Fruit fly (Drosophila melanogaster) whole organism, embryonic: Measurements from ENCODE around the gene CG14406.

Experiments used
- Antp ChIP-seq: fragments of 200-800 bp; sonication (Bioruptor generic); optimal IDR thresholded peaks from 3 replicates; lab custom pipeline; 2016; ENCODE audit warnings: missing biosample characterization, missing genetic modification characterization
- Bdp1 ChIP-seq: fragments of 200-800 bp; sonication (Bioruptor generic); optimal IDR thresholded peaks from 3 replicates; lab custom pipeline; 2016; ENCODE audit warnings: missing biosample characterization, missing genetic modification characterization
- Bgb ChIP-seq: fragments of 200-800 bp; sonication (Bioruptor generic); IDR thresholded peaks from 2 replicates; pipeline ENCODE4 v1.3.6; 2022; ENCODE audit warnings: missing biosample characterization, missing genetic modification characterization; ENCODE audit not compliant: partially characterized antibody
- CG10959 ChIP-seq: fragments of 200-800 bp; sonication (Bioruptor generic); IDR thresholded peaks from 2 replicates; pipeline ENCODE4 v1.3.6; 2022; ENCODE audit warnings: missing biosample characterization, missing genetic modification characterization
- CG11723 ChIP-seq: fragments of 200-800 bp; sonication (Bioruptor generic); optimal IDR thresholded peaks from 2 replicates; lab custom pipeline; 2017; ENCODE audit warnings: missing biosample characterization, mild to moderate bottlenecking, missing genetic modification characterization
- CG12155 ChIP-seq: fragments of 200-800 bp; sonication (Bioruptor generic); optimal IDR thresholded peaks from 3 replicates; lab custom pipeline; 2016; ENCODE audit warnings: missing biosample characterization, missing genetic modification characterization
- CG1233 ChIP-seq: fragments of 200-800 bp; sonication (Bioruptor generic); optimal IDR thresholded peaks from 4 replicates; lab custom pipeline; 2018; ENCODE audit warnings: missing biosample characterization, mild to moderate bottlenecking, missing genetic modification characterization
- CG12659 ChIP-seq: fragments of 200-800 bp; sonication (Bioruptor generic); optimal IDR thresholded peaks from 3 replicates; lab custom pipeline; 2017; ENCODE audit warnings: mild to moderate bottlenecking, missing biosample characterization, missing genetic modification reagents, missing genetic modification characterization
- CG13775 ChIP-seq: fragments of 200-800 bp; sonication (Bioruptor generic); optimal IDR thresholded peaks from 3 replicates; lab custom pipeline; 2017; ENCODE audit warnings: missing biosample characterization, mild to moderate bottlenecking, missing genetic modification characterization
- CG14667 ChIP-seq: fragments of 200-800 bp; sonication (Bioruptor generic); IDR thresholded peaks from 2 replicates; pipeline ENCODE4 v1.3.6; 2022; ENCODE audit warnings: missing biosample characterization, missing genetic modification characterization
- CG1647 ChIP-seq: fragments of 200-800 bp; sonication (Bioruptor generic); optimal IDR thresholded peaks from 3 replicates; lab custom pipeline; 2016; ENCODE audit warnings: missing biosample characterization, missing genetic modification characterization
- CG16815 ChIP-seq: fragments of 200-800 bp; sonication (Bioruptor generic); optimal IDR thresholded peaks from 3 replicates; lab custom pipeline; 2017; ENCODE audit warnings: missing biosample characterization, mild to moderate bottlenecking, missing genetic modification characterization
- CG16863 ChIP-seq: fragments of 200-800 bp; sonication (Bioruptor generic); optimal IDR thresholded peaks from 3 replicates; lab custom pipeline; 2016; ENCODE audit warnings: missing biosample characterization, missing genetic modification characterization
- CG18262 ChIP-seq: fragments of 200-800 bp; optimal IDR thresholded peaks from 3 replicates; lab custom pipeline; 2019; ENCODE audit warnings: missing biosample characterization, mild to moderate bottlenecking, missing genetic modification characterization, moderate library complexity
- CG2199 ChIP-seq: fragments of 200-800 bp; sonication (Bioruptor generic); IDR thresholded peaks from 3 replicates; pipeline ENCODE4 v1.3.6; 2022; ENCODE audit warnings: missing biosample characterization, missing genetic modification characterization
- CG2875 ChIP-seq: fragments of 200-800 bp; sonication (Bioruptor generic); optimal IDR thresholded peaks from 2 replicates; lab custom pipeline; 2017; ENCODE audit warnings: missing biosample characterization, mild to moderate bottlenecking, missing genetic modification characterization, missing genetic modification reagents
- CG4282 ChIP-seq: fragments of 200-800 bp; sonication (Bioruptor generic); optimal IDR thresholded peaks from 2 replicates; lab custom pipeline; 2016; ENCODE audit warnings: missing biosample characterization, missing genetic modification characterization
- CG4360 ChIP-seq: fragments of 200-800 bp; sonication (Bioruptor generic); IDR thresholded peaks from 2 replicates; pipeline ENCODE4 v1.3.6; 2022; ENCODE audit warnings: missing biosample characterization, missing genetic modification characterization
- CG5245 ChIP-seq: fragments of 200-800 bp; sonication (Bioruptor generic); optimal IDR thresholded peaks from 3 replicates; lab custom pipeline; 2016; ENCODE audit warnings: missing biosample characterization, missing genetic modification characterization
- CG5953 ChIP-seq: fragments of 200-800 bp; sonication (Bioruptor generic); IDR thresholded peaks from 2 replicates; pipeline ENCODE4 v1.3.6; 2022; ENCODE audit warnings: missing biosample characterization, missing genetic modification characterization
- CG6683 ChIP-seq: fragments of 200-800 bp; sonication (Bioruptor generic); optimal IDR thresholded peaks from 2 replicates; lab custom pipeline; 2017; ENCODE audit warnings: missing biosample characterization, mild to moderate bottlenecking, missing genetic modification characterization, missing genetic modification reagents
- CG7839 ChIP-seq: fragments of 200-800 bp; sonication (Bioruptor generic); optimal IDR thresholded peaks from 3 replicates; lab custom pipeline; 2018; ENCODE audit warnings: missing biosample characterization, mild to moderate bottlenecking, missing genetic modification characterization, moderate library complexity
- CG8765 ChIP-seq: fragments of 200-800 bp; sonication (Bioruptor generic); IDR thresholded peaks from 2 replicates; pipeline ENCODE4 v1.3.6; 2022; ENCODE audit warnings: missing biosample characterization, missing genetic modification characterization
- CG9609 ChIP-seq: fragments of 200-800 bp; sonication (Bioruptor generic); optimal IDR thresholded peaks from 3 replicates; lab custom pipeline; 2016; ENCODE audit warnings: missing biosample characterization, missing genetic modification characterization
- CG9727 ChIP-seq: fragments of 200-800 bp; sonication (Bioruptor generic); optimal IDR thresholded peaks from 3 replicates; lab custom pipeline; 2017; ENCODE audit warnings: missing biosample characterization, mild to moderate bottlenecking, missing genetic modification characterization
- CHES-1-like ChIP-seq: fragments of 200-800 bp; sonication (Bioruptor generic); optimal IDR thresholded peaks from 2 replicates; lab custom pipeline; 2016; ENCODE audit warnings: missing biosample characterization, missing genetic modification characterization
- CrebB ChIP-seq: fragments of 200-800 bp; sonication (Bioruptor generic); optimal IDR thresholded peaks from 3 replicates; lab custom pipeline; 2018; ENCODE audit warnings: missing biosample characterization, mild to moderate bottlenecking, missing genetic modification characterization
- Doc3 ChIP-seq: fragments of 200-800 bp; sonication (Bioruptor generic); IDR thresholded peaks from 3 replicates; pipeline ENCODE4 v1.3.6; 2022; ENCODE audit warnings: missing biosample characterization, missing genetic modification characterization; ENCODE audit not compliant: partially characterized antibody
- Hand ChIP-seq: fragments of 200-800 bp; sonication (Bioruptor generic); optimal IDR thresholded peaks from 2 replicates; lab custom pipeline; 2017; ENCODE audit warnings: mild to moderate bottlenecking, missing biosample characterization, missing genetic modification reagents, missing genetic modification characterization
- Mes4 ChIP-seq: fragments of 200-800 bp; sonication (Bioruptor generic); optimal IDR thresholded peaks from 2 replicates; lab custom pipeline; 2016; ENCODE audit warnings: missing biosample characterization, missing genetic modification characterization
- NFAT ChIP-seq: fragments of 200-800 bp; sonication (Bioruptor generic); IDR thresholded peaks from 2 replicates; pipeline ENCODE4 v1.3.6; 2022; ENCODE audit warnings: missing biosample characterization, missing genetic modification characterization
- Nf-YB ChIP-seq: fragments of 200-800 bp; sonication (Bioruptor generic); optimal IDR thresholded peaks from 3 replicates; lab custom pipeline; 2019; ENCODE audit warnings: missing biosample characterization, mild to moderate bottlenecking, missing genetic modification characterization, moderate library complexity
- Nf-YC ChIP-seq: fragments of 200-800 bp; optimal IDR thresholded peaks from 3 replicates; lab custom pipeline; 2019; ENCODE audit warnings: missing biosample characterization, mild to moderate bottlenecking, missing genetic modification characterization, moderate library complexity
- Ravus ChIP-seq: fragments of 200-800 bp; sonication (Bioruptor generic); IDR thresholded peaks from 2 replicates; pipeline ENCODE4 v1.3.6; 2022; ENCODE audit warnings: missing biosample characterization, missing genetic modification characterization
- Tbp ChIP-seq: fragments of >200 bp; optimal IDR thresholded peaks from 2 replicates; lab custom pipeline; 2018; ENCODE audit warnings: missing biosample characterization, missing genetic modification characterization
- Trl ChIP-seq, 3 experiments: fragments of >200 bp in 2 of 3; fragments of 200-800 bp in 1 of 3; sonication (Bioruptor generic) in 1 of 3; optimal IDR thresholded peaks; 2 replicates in 1 of 3; 3 replicates in 2 of 3; lab custom pipeline; 2016 to 2017; ENCODE audit warnings: missing biosample characterization in 1 of 3, missing genetic modification characterization in 1 of 3
- Usf ChIP-seq: fragments of 200-800 bp; sonication (Bioruptor generic); optimal IDR thresholded peaks from 2 replicates; lab custom pipeline; 2017; ENCODE audit warnings: missing genotype, missing biosample characterization, missing genetic modification characterization
- ash1 ChIP-seq: fragments of 200-800 bp; sonication (Bioruptor generic); optimal IDR thresholded peaks from 2 replicates; lab custom pipeline; 2018; ENCODE audit warnings: missing biosample characterization, mild to moderate bottlenecking, missing genetic modification characterization
- chm ChIP-seq: fragments of 200-800 bp; sonication (Bioruptor generic); IDR thresholded peaks from 2 replicates; pipeline ENCODE4 v1.3.6; 2022; ENCODE audit warnings: missing biosample characterization, missing genetic modification characterization
- dpn ChIP-seq, 2 experiments: fragments of 200-800 bp; sonication (Bioruptor generic); optimal IDR thresholded peaks; 3 replicates each; lab custom pipeline; 2016; ENCODE audit warnings: missing biosample characterization in 2 of 2, missing genetic modification characterization in 2 of 2
- ems ChIP-seq: fragments of 200-800 bp; sonication (Bioruptor generic); optimal IDR thresholded peaks from 3 replicates; lab custom pipeline; 2016; ENCODE audit warnings: missing biosample characterization, missing genetic modification characterization
- eyg ChIP-seq: fragments of 200-800 bp; sonication (Bioruptor generic); optimal IDR thresholded peaks from 3 replicates; lab custom pipeline; 2016; ENCODE audit warnings: missing biosample characterization, missing genetic modification characterization
- gsb-n ChIP-seq: fragments of 200-800 bp; sonication (Bioruptor generic); optimal IDR thresholded peaks from 3 replicates; lab custom pipeline; 2018; ENCODE audit warnings: missing biosample characterization, mild to moderate bottlenecking, missing genetic modification characterization
- hb ChIP-seq: fragments of 200-800 bp; sonication (Bioruptor generic); IDR thresholded peaks from 3 replicates; pipeline ENCODE4 v1.3.6; 2022; ENCODE audit warnings: missing biosample characterization, missing genetic modification characterization; ENCODE audit not compliant: partially characterized antibody
- knrl ChIP-seq: fragments of 200-800 bp; sonication (Bioruptor generic); IDR thresholded peaks from 3 replicates; pipeline ENCODE4 v1.3.6; 2022; ENCODE audit warnings: missing biosample characterization, missing genetic modification characterization; ENCODE audit not compliant: partially characterized antibody
- ro ChIP-seq: fragments of 200-800 bp; sonication (Bioruptor generic); IDR thresholded peaks from 2 replicates; pipeline ENCODE4 v1.3.6; 2022; ENCODE audit warnings: missing biosample characterization, missing genetic modification characterization
- so ChIP-seq: fragments of 200-800 bp; sonication (Bioruptor generic); IDR thresholded peaks from 3 replicates; pipeline ENCODE4 v1.3.6; 2022; ENCODE audit warnings: missing biosample characterization, missing genetic modification characterization
- tin ChIP-seq: fragments of 200-800 bp; sonication (Bioruptor generic); optimal IDR thresholded peaks from 3 replicates; lab custom pipeline; 2016; ENCODE audit warnings: missing biosample characterization, missing genetic modification characterization
- tio ChIP-seq: fragments of 200-800 bp; sonication (Bioruptor generic); optimal IDR thresholded peaks from 2 replicates; lab custom pipeline; 2017; ENCODE audit warnings: missing biosample characterization, missing genetic modification characterization, inconsistent platforms
- twi ChIP-seq: fragments of 200-800 bp; optimal IDR thresholded peaks from 2 replicates; lab custom pipeline; 2019; ENCODE audit warnings: missing biosample characterization, mild to moderate bottlenecking, missing genetic modification characterization, moderate library complexity
- z ChIP-seq: fragments of 200-800 bp; sonication (Bioruptor generic); IDR thresholded peaks from 3 replicates; pipeline ENCODE4 v1.3.6; 2022; ENCODE audit warnings: missing biosample characterization, missing genetic modification characterization

The CG14406 gene

dm6 chrX:14947399-14947798, 36.8 kb upstream of the CG14406 start (continued):
- no peak for TF ChIP-seq Usf (GFP tag; lab: Kevin White, UChicago)
- TF ChIP-seq Hand (GFP tag; lab: Kevin White, UChicago), result peak; percentile 5
- TF ChIP-seq CG11723 (GFP tag; lab: Kevin White, UChicago), result peak; percentile 60
- TF ChIP-seq CHES-1-like, result no peak
- TF ChIP-seq CG12155 (GFP tag; lab: Kevin White, UChicago), result no peak
- TF ChIP-seq CG1233 (GFP tag; lab: Kevin White, UChicago), result peak; percentile 64
- TF ChIP-seq ash1, result no peak
- peak; percentile 73 for TF ChIP-seq chm (GFP tag; lab: Robert Waterston, UW)
- no peak for TF ChIP-seq CG5245 (GFP tag; lab: Kevin White, UChicago)
- no peak for TF ChIP-seq Ravus
- TF ChIP-seq CG16815 (GFP tag; lab: Kevin White, UChicago), result no peak
- no peak for TF ChIP-seq twi (tag; lab: Kevin White, UChicago)
- TF ChIP-seq Tbp, result no peak
- no peak for TF ChIP-seq CG6683 (GFP tag; lab: Kevin White, UChicago)
- peak in 1 of 2 experiments; percentile 10 for TF ChIP-seq Trl (optimal IDR thresholded peaks at IDR 0.05; lab: Kevin White, UChicago)
- no peak for TF ChIP-seq Trl (GFP tag; optimal IDR thresholded peaks at IDR 0.05; lab: Kevin White, UChicago)
- TF ChIP-seq hb (GFP tag; lab: Robert Waterston, UW), result no peak
- no peak for TF ChIP-seq Antp (GFP tag; lab: Kevin White, UChicago)
- TF ChIP-seq dpn (GFP tag; optimal IDR thresholded peaks at IDR 0.05; lab: Kevin White, UChicago), result no peak
- 0 out of 2 replicates have a peak, but pooled peaks have one; percentile 27 for TF ChIP-seq CG10959 (GFP tag; lab: Robert Waterston, UW)
- TF ChIP-seq CG13775 (GFP tag; lab: Kevin White, UChicago), result peak; percentile 24
- TF ChIP-seq NFAT (GFP tag; lab: Robert Waterston, UW), result peak; percentile 58; the same call in 1 of the 2 replicates
- peak; percentile 33 for TF ChIP-seq CG12659 (GFP tag; lab: Kevin White, UChicago)
- TF ChIP-seq Mes4 (GFP tag; lab: Kevin White, UChicago), result no peak
- peak; percentile 31 for TF ChIP-seq CG9727 (GFP tag; lab: Kevin White, UChicago)
- TF ChIP-seq z (GFP tag; lab: Robert Waterston, UW), result peak; percentile 66; the same call in 1 of the 3 replicates
- no peak for TF ChIP-seq Nf-YB (GFP tag; lab: Kevin White, UChicago)
- peak; percentile 7 for TF ChIP-seq tio (GFP tag; lab: Kevin White, UChicago)
- TF ChIP-seq tin (GFP tag; lab: Kevin White, UChicago), result no peak
- TF ChIP-seq CG2199 (GFP tag; lab: Robert Waterston, UW), result peak; percentile 43; the same call in 1 of the 3 replicates
- peak; percentile 41 for TF ChIP-seq CG7839 (tag; lab: Kevin White, UChicago)
- no peak for TF ChIP-seq CG9609 (GFP tag; lab: Kevin White, UChicago)
- TF ChIP-seq so (GFP tag; lab: Robert Waterston, UW), result peak; percentile 78; the same call in 2 of the 3 replicates
- no peak for TF ChIP-seq CG8765 (GFP tag; lab: Robert Waterston, UW)
- peak; percentile 21 for TF ChIP-seq CG2875 (GFP tag; lab: Kevin White, UChicago)
- TF ChIP-seq Bgb, result peak; percentile 23; the same call in 1 of the 2 replicates
- TF ChIP-seq ems (GFP tag; lab: Kevin White, UChicago), result no peak
- TF ChIP-seq CG14667 (GFP tag; lab: Robert Waterston, UW), result no peak
- no peak for TF ChIP-seq CG4360 (GFP tag; lab: Robert Waterston, UW)
- no peak for TF ChIP-seq eyg (GFP tag; lab: Kevin White, UChicago)
- TF ChIP-seq CG4282 (GFP tag; lab: Kevin White, UChicago), result no peak
- no peak for TF ChIP-seq Bdp1 (GFP tag; lab: Kevin White, UChicago)
- no peak for TF ChIP-seq knrl (GFP tag; lab: Robert Waterston, UW)
- TF ChIP-seq CG5953 (GFP tag; lab: Robert Waterston, UW), result peak; percentile 38; the same call in 1 of the 2 replicates
- TF ChIP-seq CrebB (tag; lab: Kevin White, UChicago), result no peak
- no peak for TF ChIP-seq gsb-n
- TF ChIP-seq ro (GFP tag; lab: Robert Waterston, UW), result no peak
- no peak for TF ChIP-seq CG1647
- TF ChIP-seq CG18262 (tag; lab: Kevin White, UChicago), result no peak
- TF ChIP-seq CG16863, result no peak
- TF ChIP-seq Nf-YC (tag; lab: Kevin White, UChicago), result peak; percentile 50
- TF ChIP-seq Doc3, result 0 out of 3 replicates have a peak, but pooled peaks have one; percentile 7
